Worm (Caenorhabditis elegans) whole organism, L4/young adult: ENCODE measurements around the gene irld-50.

Experiments used
- dao-5 ChIP-seq: sonication (generic microtip); optimal IDR thresholded peaks from 2 replicates; lab custom pipeline; 2016; ENCODE audit warnings: missing genotype, missing genetic modification characterization, moderate library complexity, missing compliant biosample characterization
- him-1 ChIP-seq: sonication (generic microtip); optimal IDR thresholded peaks from 2 replicates; lab custom pipeline; 2016; ENCODE audit warnings: missing genotype, missing genetic modification reagents, missing genetic modification characterization, missing compliant biosample characterization

DNA sequence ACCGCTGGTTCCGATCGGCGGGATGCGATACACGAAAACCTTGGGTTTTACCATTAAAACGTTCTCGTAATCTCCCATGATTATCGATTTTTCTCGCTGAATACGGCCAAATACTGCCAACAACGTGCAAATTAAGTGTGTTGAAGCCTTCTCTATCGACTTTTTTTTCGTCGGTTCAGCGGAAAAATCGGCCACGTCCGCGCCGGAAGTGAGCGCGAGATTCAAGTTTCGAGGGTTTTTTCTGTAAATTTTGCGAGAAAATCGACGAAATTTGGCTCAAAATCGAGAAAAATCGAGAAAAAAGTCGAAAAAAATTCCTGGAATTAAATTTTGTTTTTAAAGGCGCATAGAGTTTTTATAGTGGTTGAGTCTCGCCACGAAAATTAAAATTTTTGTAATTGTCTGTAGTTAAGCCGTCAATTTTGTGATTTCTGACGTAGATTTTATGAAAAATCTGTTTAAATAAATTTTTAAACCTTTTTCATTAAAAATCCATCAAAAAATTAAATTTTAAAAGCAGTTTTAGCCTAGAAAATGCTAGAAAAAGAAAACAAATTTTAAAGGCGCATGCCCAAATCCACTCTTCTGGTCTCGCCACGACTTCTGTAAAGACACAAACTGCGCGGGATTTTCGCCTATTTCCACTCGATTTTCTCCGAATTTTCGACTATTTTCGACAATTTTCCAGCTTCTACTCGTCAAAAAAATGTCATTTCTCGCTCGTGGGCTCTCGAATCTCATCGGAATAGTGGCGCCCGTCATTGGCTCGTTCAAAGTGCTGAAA, 24.6 kb downstream of the irld-50 start, which contains the start of the genes ncap-1 and Y110A2AR.1:
- TF ChIP-seq dao-5 = no peak
- no peak for TF ChIP-seq him-1 (tag; lab: Kevin White, UChicago)
